Fruit fly (Drosophila melanogaster) whole organism, embryonic: Measurements from ENCODE around the gene PIG-S.
A peak's percentile ranks its signal among the peaks of the same experiment; 100 is the strongest.

Experiments
- Abd-B ChIP-seq: fragments of 200-800 bp; sonication (Bioruptor generic); optimal IDR thresholded peaks from 2 replicates; lab custom pipeline; 2018; ENCODE audit warnings: missing biosample characterization, mild to moderate bottlenecking, missing genetic modification characterization, moderate library complexity
- Atf-2 ChIP-seq: fragments of 200-800 bp; sonication (Bioruptor generic); optimal IDR thresholded peaks from 2 replicates; lab custom pipeline; 2016; ENCODE audit warnings: missing biosample characterization, missing genetic modification characterization
- B-H1 ChIP-seq: fragments of 200-800 bp; sonication (Bioruptor generic); IDR thresholded peaks from 3 replicates; pipeline ENCODE4 v1.3.6; 2022; ENCODE audit warnings: missing biosample characterization, missing genetic modification characterization
- CG10321 ChIP-seq: fragments of 200-800 bp; sonication (Bioruptor generic); IDR thresholded peaks from 2 replicates; pipeline ENCODE4 v1.3.6; 2022; ENCODE audit warnings: missing biosample characterization, missing genetic modification characterization
- CG10431 ChIP-seq: fragments of 200-800 bp; sonication (Bioruptor generic); optimal IDR thresholded peaks from 3 replicates; lab custom pipeline; 2018; ENCODE audit warnings: missing biosample characterization, mild to moderate bottlenecking, missing genetic modification characterization
- CG10543 ChIP-seq: fragments of 200-800 bp; sonication (Bioruptor generic); optimal IDR thresholded peaks from 3 replicates; lab custom pipeline; 2017; ENCODE audit warnings: missing biosample characterization, mild to moderate bottlenecking, missing genetic modification characterization, moderate library complexity
- CG11247 ChIP-seq: fragments of 200-800 bp; sonication (Bioruptor generic); IDR thresholded peaks from 2 replicates; pipeline ENCODE4 v1.3.6; 2022; ENCODE audit warnings: missing biosample characterization, missing genetic modification characterization
- CG11723 ChIP-seq: fragments of 200-800 bp; sonication (Bioruptor generic); optimal IDR thresholded peaks from 2 replicates; lab custom pipeline; 2017; ENCODE audit warnings: missing biosample characterization, mild to moderate bottlenecking, missing genetic modification characterization
- CG1233 ChIP-seq: fragments of 200-800 bp; sonication (Bioruptor generic); optimal IDR thresholded peaks from 4 replicates; lab custom pipeline; 2018; ENCODE audit warnings: missing biosample characterization, mild to moderate bottlenecking, missing genetic modification characterization
- CG13424 ChIP-seq: fragments of 200-800 bp; sonication (Bioruptor generic); optimal IDR thresholded peaks from 2 replicates; lab custom pipeline; 2019; ENCODE audit warnings: missing biosample characterization, mild to moderate bottlenecking, missing genetic modification characterization, moderate library complexity
- CG14441 ChIP-seq: fragments of 200-800 bp; sonication (Bioruptor generic); IDR thresholded peaks from 2 replicates; pipeline ENCODE4 v1.3.6; 2022; ENCODE audit warnings: missing biosample characterization, missing genetic modification characterization
- CG17359 ChIP-seq: fragments of 200-800 bp; sonication (Bioruptor generic); optimal IDR thresholded peaks from 3 replicates; lab custom pipeline; 2018; ENCODE audit warnings: missing biosample characterization, mild to moderate bottlenecking, missing genetic modification characterization, moderate library complexity
- CG17385 ChIP-seq: fragments of 200-800 bp; sonication (Bioruptor generic); optimal IDR thresholded peaks from 3 replicates; lab custom pipeline; 2018; ENCODE audit warnings: missing biosample characterization, mild to moderate bottlenecking, missing genetic modification characterization
- CG18476 ChIP-seq: fragments of 200-800 bp; sonication (Bioruptor generic); optimal IDR thresholded peaks from 2 replicates; lab custom pipeline; 2016; ENCODE audit warnings: missing biosample characterization, mild to moderate bottlenecking, missing genetic modification characterization
- CG30431 ChIP-seq: fragments of 200-800 bp; sonication (Bioruptor generic); optimal IDR thresholded peaks from 2 replicates; lab custom pipeline; 2017; ENCODE audit warnings: missing biosample characterization, missing genetic modification characterization
- CG3163 ChIP-seq: fragments of 200-800 bp; sonication (Bioruptor generic); optimal IDR thresholded peaks from 3 replicates; lab custom pipeline; 2016; ENCODE audit warnings: missing biosample characterization, missing genetic modification characterization
- CG32772 ChIP-seq: fragments of 200-800 bp; sonication (Bioruptor generic); IDR thresholded peaks from 2 replicates; pipeline ENCODE4 v1.3.6; 2022; ENCODE audit warnings: missing biosample characterization, missing genetic modification characterization
- CG4328 ChIP-seq: fragments of 200-800 bp; sonication (Bioruptor generic); optimal IDR thresholded peaks from 3 replicates; lab custom pipeline; 2017; ENCODE audit warnings: missing biosample characterization, missing genetic modification reagents, missing genetic modification characterization
- CG6791 ChIP-seq: fragments of 200-800 bp; sonication (Bioruptor generic); IDR thresholded peaks from 3 replicates; pipeline ENCODE4 v1.3.6; 2022; ENCODE audit warnings: missing biosample characterization, missing genetic modification characterization; ENCODE audit not compliant: partially characterized antibody
- CG7357 ChIP-seq: fragments of 200-800 bp; sonication (Bioruptor generic); IDR thresholded peaks from 3 replicates; pipeline ENCODE4 v1.3.6; 2022; ENCODE audit warnings: missing biosample characterization, missing genetic modification characterization
- CG9215 ChIP-seq: fragments of 200-800 bp; sonication (Bioruptor generic); IDR thresholded peaks from 2 replicates; pipeline ENCODE4 v1.3.6; 2022; ENCODE audit warnings: missing biosample characterization, missing genetic modification characterization
- CG9727 ChIP-seq: fragments of 200-800 bp; sonication (Bioruptor generic); optimal IDR thresholded peaks from 3 replicates; lab custom pipeline; 2017; ENCODE audit warnings: missing biosample characterization, mild to moderate bottlenecking, missing genetic modification characterization
- CG9932 ChIP-seq: fragments of 200-800 bp; sonication (Bioruptor generic); IDR thresholded peaks from 2 replicates; pipeline ENCODE4 v1.3.6; 2022; ENCODE audit warnings: missing biosample characterization, missing genetic modification characterization
- CTCF ChIP-seq: fragments of 200-800 bp; sonication (Bioruptor generic); optimal IDR thresholded peaks from 2 replicates; lab custom pipeline; 2017; ENCODE audit warnings: missing biosample characterization, mild to moderate bottlenecking, missing genetic modification characterization, moderate library complexity
- CrebB ChIP-seq: fragments of 200-800 bp; sonication (Bioruptor generic); optimal IDR thresholded peaks from 3 replicates; lab custom pipeline; 2018; ENCODE audit warnings: missing biosample characterization, mild to moderate bottlenecking, missing genetic modification characterization
- Deaf1 ChIP-seq: fragments of 200-800 bp; optimal IDR thresholded peaks from 3 replicates; lab custom pipeline; 2019; ENCODE audit warnings: missing biosample characterization, mild to moderate bottlenecking, missing genetic modification characterization, moderate library complexity
- Drgx ChIP-seq: fragments of 200-800 bp; sonication (Bioruptor generic); IDR thresholded peaks from 2 replicates; pipeline ENCODE4 v1.3.6; 2022; ENCODE audit warnings: missing biosample characterization, missing genetic modification characterization
- E2f2 ChIP-seq: fragments of 200-800 bp; sonication (Bioruptor generic); IDR thresholded peaks from 2 replicates; pipeline ENCODE4 v1.3.6; 2022; ENCODE audit warnings: missing biosample characterization, missing genetic modification characterization
- Ets65A ChIP-seq: fragments of 200-800 bp; sonication (Bioruptor generic); peaks from one replicate; lab custom pipeline; 2016; ENCODE audit warnings: missing biosample characterization, missing genetic modification characterization
- Hey ChIP-seq: fragments of 200-800 bp; sonication (Bioruptor generic); optimal IDR thresholded peaks from 3 replicates; lab custom pipeline; 2018; ENCODE audit warnings: missing biosample characterization, mild to moderate bottlenecking, missing genetic modification characterization
- Hmr ChIP-seq: fragments of 200-800 bp; sonication (Bioruptor generic); optimal IDR thresholded peaks from 3 replicates; lab custom pipeline; 2017; ENCODE audit warnings: mild to moderate bottlenecking, missing biosample characterization, missing genetic modification reagents, missing genetic modification characterization
- Hsf ChIP-seq: fragments of 200-800 bp; sonication (Bioruptor generic); optimal IDR thresholded peaks from 3 replicates; lab custom pipeline; 2016; ENCODE audit warnings: missing biosample characterization, missing genetic modification characterization
- Nf-YC ChIP-seq: fragments of 200-800 bp; optimal IDR thresholded peaks from 3 replicates; lab custom pipeline; 2019; ENCODE audit warnings: missing biosample characterization, mild to moderate bottlenecking, missing genetic modification characterization, moderate library complexity
- Oaz ChIP-seq: fragments of 200-800 bp; sonication (Bioruptor generic); IDR thresholded peaks from 2 replicates; pipeline ENCODE4 v1.3.6; 2022; ENCODE audit warnings: missing biosample characterization, missing genetic modification characterization
- Sox100B ChIP-seq: fragments of 200-800 bp; sonication (Bioruptor generic); optimal IDR thresholded peaks from 3 replicates; lab custom pipeline; 2018; ENCODE audit warnings: missing biosample characterization, mild to moderate bottlenecking, missing genetic modification characterization
- Xbp1 ChIP-seq: fragments of 200-800 bp; sonication (Bioruptor generic); optimal IDR thresholded peaks from 3 replicates; lab custom pipeline; 2016; ENCODE audit warnings: missing biosample characterization, mild to moderate bottlenecking, missing genetic modification characterization
- aop ChIP-seq: fragments of 200-800 bp; sonication (Bioruptor generic); IDR thresholded peaks from 2 replicates; pipeline ENCODE4 v1.3.6; 2022; ENCODE audit warnings: missing biosample characterization, missing genetic modification characterization
- caup ChIP-seq: fragments of 200-800 bp; sonication (Bioruptor generic); optimal IDR thresholded peaks from 3 replicates; lab custom pipeline; 2017; ENCODE audit warnings: missing biosample characterization, mild to moderate bottlenecking, missing genetic modification characterization, moderate library complexity; ENCODE audit not compliant: severe bottlenecking
- chm ChIP-seq: fragments of 200-800 bp; sonication (Bioruptor generic); IDR thresholded peaks from 2 replicates; pipeline ENCODE4 v1.3.6; 2022; ENCODE audit warnings: missing biosample characterization, missing genetic modification characterization
- dmrt99B ChIP-seq: fragments of 200-800 bp; sonication (Bioruptor generic); optimal IDR thresholded peaks from 2 replicates; lab custom pipeline; 2018; ENCODE audit warnings: missing biosample characterization, mild to moderate bottlenecking, missing genetic modification characterization, moderate library complexity
- ewg ChIP-seq: fragments of 200-800 bp; sonication (Bioruptor generic); optimal IDR thresholded peaks from 3 replicates; lab custom pipeline; 2017; ENCODE audit warnings: mild to moderate bottlenecking, missing biosample characterization, missing genetic modification reagents, missing genetic modification characterization
- fd102C ChIP-seq: fragments of 200-800 bp; sonication (Bioruptor generic); optimal IDR thresholded peaks from 2 replicates; lab custom pipeline; 2018; ENCODE audit warnings: missing biosample characterization, mild to moderate bottlenecking, missing genetic modification characterization, moderate library complexity
- kay ChIP-seq: fragments of 200-800 bp; sonication (Bioruptor generic); optimal IDR thresholded peaks from 2 replicates; lab custom pipeline; 2016; ENCODE audit warnings: missing biosample characterization, missing genetic modification characterization
- kni ChIP-seq: fragments of 200-800 bp; sonication (Bioruptor generic); optimal IDR thresholded peaks from 3 replicates; lab custom pipeline; 2017; ENCODE audit warnings: mild to moderate bottlenecking, missing biosample characterization, missing genetic modification reagents, missing genetic modification characterization
- nau ChIP-seq: fragments of 200-800 bp; sonication (Bioruptor generic); optimal IDR thresholded peaks from 3 replicates; lab custom pipeline; 2017; ENCODE audit warnings: missing biosample characterization, mild to moderate bottlenecking, missing genetic modification characterization, missing genetic modification reagents
- odd ChIP-seq: fragments of 200-800 bp; sonication (Bioruptor generic); optimal IDR thresholded peaks from 2 replicates; lab custom pipeline; 2017; ENCODE audit warnings: missing biosample characterization, mild to moderate bottlenecking, missing genetic modification characterization
- sim ChIP-seq: fragments of 200-800 bp; sonication (Bioruptor generic); IDR thresholded peaks from 2 replicates; pipeline ENCODE4 v1.3.6; 2022; ENCODE audit warnings: missing biosample characterization, missing genetic modification characterization
- sisA ChIP-seq: fragments of 200-800 bp; sonication (Bioruptor generic); IDR thresholded peaks from 2 replicates; pipeline ENCODE4 v1.3.6; 2022; ENCODE audit warnings: missing biosample characterization, missing genetic modification characterization
- slbo ChIP-seq: fragments of 200-800 bp; sonication (Bioruptor generic); IDR thresholded peaks from 2 replicates; pipeline ENCODE4 v1.3.6; 2022; ENCODE audit warnings: missing biosample characterization, missing genetic modification characterization
- tin ChIP-seq: fragments of 200-800 bp; sonication (Bioruptor generic); optimal IDR thresholded peaks from 3 replicates; lab custom pipeline; 2016; ENCODE audit warnings: missing biosample characterization, missing genetic modification characterization

The PIG-S gene

DNA sequence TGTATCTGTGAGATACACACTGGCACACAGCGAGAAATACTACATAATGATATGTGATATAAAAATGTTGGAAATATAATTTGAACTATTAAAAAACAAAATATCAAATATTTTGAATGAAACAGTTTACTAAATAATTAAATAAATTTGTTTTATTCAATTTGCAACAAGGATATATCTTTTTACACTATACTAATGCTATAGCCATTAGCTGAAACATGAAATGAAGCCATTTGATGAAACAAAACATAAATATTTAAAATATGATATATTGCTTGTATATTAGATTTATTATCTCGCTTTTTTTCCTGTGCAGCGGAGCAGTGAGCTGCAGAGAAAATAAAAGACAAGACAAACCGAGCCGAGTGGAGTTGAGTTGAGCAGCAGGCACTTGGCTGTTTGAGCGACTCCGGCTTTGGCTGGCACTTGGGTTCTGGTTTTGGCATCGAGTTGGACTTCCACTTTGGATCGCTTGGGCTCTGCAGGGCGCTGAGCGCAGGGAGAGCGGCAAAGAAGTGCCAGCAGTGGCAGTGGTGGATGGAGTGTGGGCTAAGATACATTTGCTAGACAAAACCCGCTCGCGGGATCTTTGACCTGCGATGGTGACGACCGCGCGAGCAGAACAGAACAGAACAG lies 24.2 kb downstream of the PIG-S start (continued):
- TF ChIP-seq Xbp1 (GFP tag; lab: Kevin White, UChicago) = peak; percentile 43
- TF ChIP-seq CrebB (tag; lab: Kevin White, UChicago) = peak; percentile 61
- peak; percentile 88 for TF ChIP-seq CG13424 (tag; lab: Kevin White, UChicago)
- peak; percentile 84 for TF ChIP-seq Drgx (GFP tag; lab: Robert Waterston, UW)
- peak; percentile 92 for TF ChIP-seq dmrt99B
- TF ChIP-seq CG32772 (GFP tag; lab: Robert Waterston, UW) = peak; percentile 34
- TF ChIP-seq CG1233 (GFP tag; lab: Kevin White, UChicago) = peak; percentile 74
- TF ChIP-seq sisA (GFP tag; lab: Robert Waterston, UW) = peak; percentile 68
- peak; percentile 68 for TF ChIP-seq Nf-YC
- peak; percentile 23 for TF ChIP-seq Hsf
- TF ChIP-seq CG30431 (GFP tag; lab: Kevin White, UChicago) = peak; percentile 18
- peak; percentile 53 for TF ChIP-seq caup (GFP tag; lab: Kevin White, UChicago)
- peak; percentile 56; the same call in 2 of the 3 replicates for TF ChIP-seq CG7357 (GFP tag; lab: Robert Waterston, UW)
- TF ChIP-seq CG3163 (GFP tag; lab: Kevin White, UChicago) = no peak
- no peak for TF ChIP-seq CG10543
- peak; percentile 57 for TF ChIP-seq CG9215
- TF ChIP-seq CG10431 (GFP tag; lab: Kevin White, UChicago) = peak; percentile 45
- TF ChIP-seq aop (GFP tag; lab: Robert Waterston, UW) = no peak
- peak; percentile 55; the same call in 1 of the 2 replicates for TF ChIP-seq chm
- TF ChIP-seq Atf-2 (GFP tag; lab: Kevin White, UChicago) = no peak
- TF ChIP-seq Abd-B (GFP tag; lab: Kevin White, UChicago) = peak; percentile 83
- peak; percentile 60 for TF ChIP-seq odd (GFP tag; lab: Kevin White, UChicago)
- TF ChIP-seq sim = no peak
- peak; percentile 31 for TF ChIP-seq ewg (GFP tag; lab: Kevin White, UChicago)
- peak; percentile 36 for TF ChIP-seq Ets65A (GFP tag; lab: Kevin White, UChicago)
- peak; percentile 39; the same call in 2 of the 3 replicates for TF ChIP-seq B-H1 (GFP tag; lab: Robert Waterston, UW)
- peak; percentile 34 for TF ChIP-seq CG11723 (GFP tag; lab: Kevin White, UChicago)
- peak; percentile 66 for TF ChIP-seq Hmr (GFP tag; lab: Kevin White, UChicago)
- peak; percentile 22 for TF ChIP-seq kni (GFP tag; lab: Kevin White, UChicago)
- peak; percentile 69 for TF ChIP-seq Deaf1 (tag; lab: Kevin White, UChicago)
- TF ChIP-seq CG17385 (GFP tag; lab: Kevin White, UChicago) = peak; percentile 74
- TF ChIP-seq tin = peak; percentile 52
- no peak for TF ChIP-seq CTCF (GFP tag; lab: Kevin White, UChicago)
- peak; percentile 62 for TF ChIP-seq CG14441
- peak; percentile 68 for TF ChIP-seq kay (GFP tag; lab: Kevin White, UChicago)
- no peak for TF ChIP-seq fd102C
- TF ChIP-seq CG4328 (GFP tag; lab: Kevin White, UChicago) = peak; percentile 68
- peak; percentile 73 for TF ChIP-seq slbo (GFP tag; lab: Robert Waterston, UW)
- peak; percentile 93 for TF ChIP-seq Sox100B (GFP tag; lab: Kevin White, UChicago)
- TF ChIP-seq CG11247 (GFP tag; lab: Robert Waterston, UW) = 0 out of 2 replicates have a peak, but pooled peaks have one; percentile 14
- peak; percentile 93 for TF ChIP-seq CG9727
- no peak for TF ChIP-seq CG6791 (GFP tag; lab: Robert Waterston, UW)
- peak; percentile 54 for TF ChIP-seq CG18476 (GFP tag; lab: Kevin White, UChicago)
- peak; percentile 16; the same call in 1 of the 2 replicates for TF ChIP-seq CG10321 (GFP tag; lab: Robert Waterston, UW)
- no peak for TF ChIP-seq nau
- peak; percentile 45; the same call in 1 of the 2 replicates for TF ChIP-seq E2f2 (GFP tag; lab: Robert Waterston, UW)
- TF ChIP-seq Hey (tag; lab: Kevin White, UChicago) = no peak
- peak; percentile 85 for TF ChIP-seq CG17359 (tag; lab: Kevin White, UChicago)
- TF ChIP-seq CG9932 (GFP tag; lab: Robert Waterston, UW) = peak; percentile 49; the same call in 1 of the 2 replicates
- no peak for TF ChIP-seq Oaz (GFP tag; lab: Robert Waterston, UW)
